Fruit fly (Drosophila melanogaster) whole organism, prepupa: ENCODE measurements around the gene Pex5.

Experiments used
- Blimp-1 ChIP-seq: fragments of 200-800 bp; sonication (Bioruptor generic); optimal IDR thresholded peaks from 3 replicates; lab custom pipeline; 2017; ENCODE audit warnings: missing biosample characterization, missing genetic modification characterization, mild to moderate bottlenecking, moderate library complexity, missing genetic modification reagents
- CG10631 ChIP-seq: fragments of 200-800 bp; sonication (Bioruptor generic); optimal IDR thresholded peaks from 2 replicates; lab custom pipeline; 2016; ENCODE audit warnings: missing biosample characterization, missing genetic modification characterization
- CG10669 ChIP-seq: fragments of 200-800 bp; sonication (Bioruptor generic); optimal IDR thresholded peaks from 3 replicates; lab custom pipeline; 2018; ENCODE audit warnings: missing biosample characterization, mild to moderate bottlenecking, missing genetic modification characterization, moderate library complexity
- CG11294 ChIP-seq: fragments of 200-800 bp; sonication (Bioruptor generic); IDR thresholded peaks from 2 replicates; pipeline ENCODE4 v1.3.6; 2022; ENCODE audit warnings: missing biosample characterization, missing genetic modification characterization
- CG11762 ChIP-seq: fragments of 200-800 bp; sonication (Bioruptor generic); optimal IDR thresholded peaks from 3 replicates; lab custom pipeline; 2016; ENCODE audit warnings: missing biosample characterization, missing genetic modification characterization; ENCODE audit not compliant: insufficient read depth
- CG11902 ChIP-seq: fragments of 200-800 bp; sonication (Bioruptor generic); optimal IDR thresholded peaks from 3 replicates; lab custom pipeline; 2016; ENCODE audit warnings: missing biosample characterization, missing genetic modification characterization
- CG15336 ChIP-seq: fragments of 200-800 bp; sonication (Bioruptor generic); IDR thresholded peaks from 2 replicates; pipeline ENCODE4 v1.3.6; 2022; ENCODE audit warnings: missing biosample characterization, missing genetic modification characterization
- CG3032 ChIP-seq: fragments of 200-800 bp; optimal IDR thresholded peaks from 2 replicates; lab custom pipeline; 2019; ENCODE audit warnings: missing biosample characterization, mild to moderate bottlenecking, missing genetic modification characterization, moderate library complexity
- CG31627 ChIP-seq: fragments of 200-800 bp; sonication (Bioruptor generic); optimal IDR thresholded peaks from 3 replicates; lab custom pipeline; 2016; ENCODE audit warnings: missing biosample characterization, missing genetic modification characterization
- CG32006 ChIP-seq: fragments of 200-800 bp; sonication (Bioruptor generic); optimal IDR thresholded peaks from 3 replicates; lab custom pipeline; 2017; ENCODE audit warnings: missing biosample characterization, mild to moderate bottlenecking, missing genetic modification characterization
- CG34406 ChIP-seq: fragments of 200-800 bp; sonication (Bioruptor generic); optimal IDR thresholded peaks from 3 replicates; lab custom pipeline; 2016; ENCODE audit warnings: missing biosample characterization, missing genetic modification characterization
- CG3919 ChIP-seq: fragments of 200-800 bp; sonication (Bioruptor generic); optimal IDR thresholded peaks from 3 replicates; lab custom pipeline; 2016; ENCODE audit warnings: missing biosample characterization, missing genetic modification characterization
- CG4318 ChIP-seq: fragments of 200-800 bp; sonication (Bioruptor generic); optimal IDR thresholded peaks from 3 replicates; lab custom pipeline; 2017; ENCODE audit warnings: missing biosample characterization, mild to moderate bottlenecking, missing genetic modification characterization
- CG6163 ChIP-seq: fragments of 200-800 bp; sonication (Bioruptor generic); IDR thresholded peaks from 3 replicates; pipeline ENCODE4 v1.3.6; 2022; ENCODE audit warnings: missing biosample characterization, missing genetic modification characterization
- CG6276 ChIP-seq: fragments of 200-800 bp; sonication (Bioruptor generic); optimal IDR thresholded peaks from 2 replicates; lab custom pipeline; 2017; ENCODE audit warnings: missing biosample characterization, mild to moderate bottlenecking, missing genetic modification characterization
- CG6792 ChIP-seq: fragments of 200-800 bp; sonication (Bioruptor generic); optimal IDR thresholded peaks from 3 replicates; lab custom pipeline; 2016; ENCODE audit warnings: missing biosample characterization, missing genetic modification characterization
- CG6854 ChIP-seq: fragments of 200-800 bp; sonication (Bioruptor generic); optimal IDR thresholded peaks from 2 replicates; lab custom pipeline; 2017; ENCODE audit warnings: missing biosample characterization, mild to moderate bottlenecking, missing genetic modification characterization
- CG8319 ChIP-seq: fragments of 200-800 bp; sonication (Bioruptor generic); optimal IDR thresholded peaks from 3 replicates; lab custom pipeline; 2016; ENCODE audit warnings: missing biosample characterization, missing genetic modification characterization
- CG8632 ChIP-seq: fragments of 200-800 bp; sonication (Bioruptor generic); optimal IDR thresholded peaks from 3 replicates; lab custom pipeline; 2016; ENCODE audit warnings: missing biosample characterization, missing genetic modification characterization
- CG9139 ChIP-seq: fragments of 200-800 bp; sonication (Bioruptor generic); optimal IDR thresholded peaks from 3 replicates; lab custom pipeline; 2017; ENCODE audit warnings: missing biosample characterization, mild to moderate bottlenecking, missing genetic modification characterization
- Eip75B ChIP-seq: fragments of 200-800 bp; sonication (Bioruptor generic); optimal IDR thresholded peaks from 3 replicates; lab custom pipeline; 2016; ENCODE audit warnings: missing biosample characterization, missing genetic modification characterization
- Eip93F ChIP-seq: fragments of 200-800 bp; sonication (Bioruptor generic); optimal IDR thresholded peaks from 2 replicates; lab custom pipeline; 2016; ENCODE audit warnings: missing biosample characterization, mild to moderate bottlenecking, missing genetic modification characterization
- Ets21C ChIP-seq: fragments of 200-800 bp; sonication (Bioruptor generic); optimal IDR thresholded peaks from 3 replicates; lab custom pipeline; 2016; ENCODE audit warnings: missing biosample characterization, missing genetic modification characterization
- Ets96B ChIP-seq: fragments of 200-800 bp; optimal IDR thresholded peaks from 2 replicates; lab custom pipeline; 2019; ENCODE audit warnings: missing biosample characterization, mild to moderate bottlenecking, missing genetic modification characterization, moderate library complexity
- Gug ChIP-seq: fragments of 200-800 bp; sonication (Bioruptor generic); IDR thresholded peaks from 2 replicates; pipeline ENCODE4 v1.3.6; 2022; ENCODE audit warnings: missing biosample characterization, missing genetic modification characterization
- Hr38 ChIP-seq: sonication (Bioruptor generic); optimal IDR thresholded peaks from 2 replicates; lab custom pipeline; 2016; ENCODE audit warnings: missing biosample characterization, missing genetic modification characterization
- Hr39 ChIP-seq: fragments of 200-800 bp; sonication (Bioruptor generic); optimal IDR thresholded peaks from 2 replicates; lab custom pipeline; 2016; ENCODE audit warnings: missing biosample characterization, missing genetic modification characterization
- Lpt ChIP-seq: fragments of 200-800 bp; sonication (Bioruptor generic); optimal IDR thresholded peaks from 3 replicates; lab custom pipeline; 2016; ENCODE audit warnings: missing biosample characterization, missing genetic modification characterization
- Met ChIP-seq: fragments of 200-800 bp; sonication (Bioruptor generic); optimal IDR thresholded peaks from 3 replicates; lab custom pipeline; 2016; ENCODE audit warnings: missing biosample characterization, missing genetic modification characterization
- OdsH ChIP-seq: fragments of 200-800 bp; sonication (Bioruptor generic); optimal IDR thresholded peaks from 3 replicates; lab custom pipeline; 2016; ENCODE audit warnings: missing biosample characterization, missing genetic modification characterization
- Smox ChIP-seq: fragments of 200-800 bp; sonication (Bioruptor generic); optimal IDR thresholded peaks from 3 replicates; lab custom pipeline; 2016; ENCODE audit warnings: missing biosample characterization, missing genetic modification characterization
- Sox102F ChIP-seq: fragments of 200-800 bp; sonication (Bioruptor generic); optimal IDR thresholded peaks from 2 replicates; lab custom pipeline; 2016; ENCODE audit warnings: missing biosample characterization, mild to moderate bottlenecking, missing genetic modification characterization
- Sox14 ChIP-seq: fragments of 200-800 bp; sonication (Bioruptor generic); optimal IDR thresholded peaks from 3 replicates; lab custom pipeline; 2016; ENCODE audit warnings: missing biosample characterization, missing genetic modification characterization
- Sox15 ChIP-seq: fragments of 200-800 bp; sonication (Bioruptor generic); optimal IDR thresholded peaks from 3 replicates; lab custom pipeline; 2016; ENCODE audit warnings: missing biosample characterization, missing genetic modification characterization
- acj6 ChIP-seq: fragments of 200-800 bp; sonication (Bioruptor generic); optimal IDR thresholded peaks from 3 replicates; lab custom pipeline; 2016; ENCODE audit warnings: missing biosample characterization, missing genetic modification characterization
- cyc ChIP-seq: fragments of 200-800 bp; sonication (Bioruptor generic); optimal IDR thresholded peaks from 3 replicates; lab custom pipeline; 2016; ENCODE audit warnings: missing biosample characterization, missing genetic modification characterization
- dac ChIP-seq: fragments of 200-800 bp; sonication (Bioruptor generic); optimal IDR thresholded peaks from 2 replicates; lab custom pipeline; 2017; ENCODE audit warnings: missing biosample characterization, mild to moderate bottlenecking, missing genetic modification characterization
- dsx ChIP-seq: fragments of 200-800 bp; optimal IDR thresholded peaks from 3 replicates; lab custom pipeline; 2019; ENCODE audit warnings: missing biosample characterization, mild to moderate bottlenecking, missing genetic modification characterization, moderate library complexity; ENCODE audit not compliant: poor library complexity, severe bottlenecking
- eg ChIP-seq: fragments of 200-800 bp; sonication (Bioruptor generic); IDR thresholded peaks from 3 replicates; pipeline ENCODE4 v1.3.6; 2022; ENCODE audit warnings: missing biosample characterization, missing genetic modification characterization
- esn ChIP-seq: fragments of 200-800 bp; sonication (Bioruptor generic); optimal IDR thresholded peaks from 2 replicates; lab custom pipeline; 2016; ENCODE audit warnings: missing biosample characterization, mild to moderate bottlenecking, missing genetic modification characterization, moderate library complexity
- fd59A ChIP-seq: fragments of 200-800 bp; sonication (Bioruptor generic); optimal IDR thresholded peaks from 2 replicates; lab custom pipeline; 2017; ENCODE audit warnings: missing biosample characterization, mild to moderate bottlenecking, missing genetic modification characterization, missing genetic modification reagents
- fd85E ChIP-seq: fragments of 200-800 bp; sonication (Bioruptor generic); optimal IDR thresholded peaks from 3 replicates; lab custom pipeline; 2016; ENCODE audit warnings: missing biosample characterization, missing genetic modification characterization
- lz ChIP-seq: fragments of 200-800 bp; sonication (Bioruptor generic); optimal IDR thresholded peaks from 3 replicates; lab custom pipeline; 2016; ENCODE audit warnings: missing biosample characterization, missing genetic modification characterization
- salr ChIP-seq, 2 experiments: fragments of 200-800 bp; sonication (Bioruptor generic); optimal IDR thresholded peaks; 3 replicates each; lab custom pipeline; 2016 to 2018; ENCODE audit warnings: missing biosample characterization in 2 of 2, missing genetic modification characterization in 2 of 2, mild to moderate bottlenecking in 1 of 2
- spab ChIP-seq: fragments of 200-800 bp; sonication (Bioruptor generic); optimal IDR thresholded peaks from 2 replicates; lab custom pipeline; 2017; ENCODE audit warnings: missing biosample characterization, mild to moderate bottlenecking, missing genetic modification characterization, missing genetic modification reagents
- svp ChIP-seq: fragments of 200-800 bp; sonication (Bioruptor generic); peaks from one replicate; lab custom pipeline; 2016; ENCODE audit warnings: missing biosample characterization, missing genetic modification characterization
- topi ChIP-seq: fragments of 200-800 bp; sonication (Bioruptor generic); optimal IDR thresholded peaks from 3 replicates; lab custom pipeline; 2016; ENCODE audit warnings: missing biosample characterization, missing genetic modification characterization

Pex5 gene

DNA sequence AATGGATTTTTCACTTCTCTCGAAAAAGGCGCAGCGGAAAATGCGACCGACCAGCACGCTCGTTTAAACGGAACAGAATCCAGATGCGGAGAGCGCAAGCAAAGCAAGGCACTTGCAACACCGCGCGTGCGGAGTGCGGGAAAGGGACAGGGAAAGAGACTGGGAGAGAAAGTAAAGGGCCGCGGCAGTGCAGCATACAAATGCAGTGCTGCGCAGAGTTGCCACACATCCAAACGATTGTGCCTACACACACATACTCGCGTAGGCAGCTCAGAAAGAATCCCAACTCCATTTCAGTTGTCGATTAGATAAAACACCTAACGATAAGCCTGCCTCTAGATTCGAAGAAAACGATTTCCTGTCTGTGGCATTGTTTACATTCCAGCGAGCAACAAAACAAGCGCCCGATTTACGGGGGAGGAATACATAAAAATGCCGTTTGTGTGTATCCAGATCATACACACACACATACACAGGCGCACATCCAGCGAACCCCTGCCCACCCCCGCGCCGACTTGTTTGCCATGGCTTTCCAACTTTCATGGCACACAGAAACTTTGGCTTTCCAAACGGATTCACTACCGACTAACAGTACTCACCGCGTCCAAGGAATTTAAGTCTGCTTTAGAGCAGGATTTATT, 30.7 kb upstream of the Pex5 start (continued):
- TF ChIP-seq svp (GFP tag; lab: Kevin White, UChicago): no peak
- no peak for TF ChIP-seq fd85E (GFP tag; lab: Kevin White, UChicago)
- TF ChIP-seq CG6163 (GFP tag; lab: Robert Waterston, UW): 0 out of 3 replicates have a peak, but pooled peaks have one; percentile 12
- TF ChIP-seq lz (GFP tag; lab: Kevin White, UChicago): no peak
- TF ChIP-seq CG10669: no peak
- TF ChIP-seq acj6 (GFP tag; lab: Kevin White, UChicago): no peak
- no peak for TF ChIP-seq salr (GFP tag; optimal IDR thresholded peaks at IDR 0.05; lab: Kevin White, UChicago)
- TF ChIP-seq Hr38: no peak
- TF ChIP-seq esn (GFP tag; lab: Kevin White, UChicago): no peak
- no peak for TF ChIP-seq CG10631 (GFP tag; lab: Kevin White, UChicago)
- no peak for TF ChIP-seq topi (GFP tag; lab: Kevin White, UChicago)
- no peak for TF ChIP-seq CG6854
- no peak for TF ChIP-seq CG6276 (GFP tag; lab: Kevin White, UChicago)
- TF ChIP-seq Blimp-1 (GFP tag; lab: Kevin White, UChicago): peak; percentile 56
- no peak for TF ChIP-seq CG9139
- no peak; the same call in 1 of the 2 replicates for TF ChIP-seq CG15336 (GFP tag; lab: Robert Waterston, UW)
- TF ChIP-seq Sox14 (GFP tag; lab: Kevin White, UChicago): peak; percentile 17
- no peak for TF ChIP-seq Hr39 (GFP tag; lab: Kevin White, UChicago)
- TF ChIP-seq CG4318 (GFP tag; lab: Kevin White, UChicago): no peak
- no peak for TF ChIP-seq Sox102F (GFP tag; lab: Kevin White, UChicago)
- TF ChIP-seq Smox: no peak
- no peak for TF ChIP-seq Eip93F
- TF ChIP-seq Lpt (GFP tag; lab: Kevin White, UChicago): peak; percentile 26
- TF ChIP-seq OdsH: no peak
- no peak for TF ChIP-seq Sox15 (GFP tag; lab: Kevin White, UChicago)
- no peak for TF ChIP-seq Ets96B (tag; lab: Kevin White, UChicago)

DNA sequence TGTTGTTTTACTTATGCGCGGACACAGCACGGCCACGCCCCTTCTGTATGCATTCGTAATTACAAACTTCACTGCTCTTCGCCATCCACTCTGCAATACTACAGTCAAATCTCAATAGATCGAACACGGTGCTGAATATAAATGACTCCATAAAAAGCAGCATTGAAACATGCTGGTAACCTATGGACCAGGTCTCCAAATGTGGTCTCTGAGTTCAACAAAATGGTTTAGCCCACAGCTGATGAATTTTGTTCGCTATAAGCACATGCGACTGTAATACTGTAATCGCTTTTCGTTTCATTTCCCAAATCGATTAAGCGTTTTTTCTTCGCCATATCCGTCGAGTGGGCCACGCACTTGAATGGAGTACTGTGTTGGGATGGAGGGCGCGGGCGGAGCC, 28.5 kb upstream of the Pex5 start:
- TF ChIP-seq cyc (GFP tag; lab: Kevin White, UChicago): peak; percentile 71
- no peak for TF ChIP-seq Ets21C (GFP tag; lab: Kevin White, UChicago)
- no peak for TF ChIP-seq CG11902
- TF ChIP-seq CG3919 (GFP tag; lab: Kevin White, UChicago): peak; percentile 62
- TF ChIP-seq CG15336 (GFP tag; lab: Robert Waterston, UW): peak; percentile 50
- peak; percentile 59 for TF ChIP-seq Gug (GFP tag; lab: Robert Waterston, UW)
- TF ChIP-seq OdsH: no peak
- no peak for TF ChIP-seq dac (GFP tag; lab: Kevin White, UChicago)
- TF ChIP-seq CG4318 (GFP tag; lab: Kevin White, UChicago): no peak
- TF ChIP-seq CG32006 (GFP tag; lab: Kevin White, UChicago): peak; percentile 63
- peak; percentile 28 for TF ChIP-seq CG34406 (GFP tag; lab: Kevin White, UChicago)
- TF ChIP-seq Sox15 (GFP tag; lab: Kevin White, UChicago): no peak
- TF ChIP-seq salr (GFP tag; optimal IDR thresholded peaks at IDR 0.05; lab: Kevin White, UChicago): peak in 1 of 2 experiments; percentile 7
- peak; percentile 50 for TF ChIP-seq CG6792 (GFP tag; lab: Kevin White, UChicago)
- peak; percentile 69 for TF ChIP-seq CG31627 (GFP tag; lab: Kevin White, UChicago)
- TF ChIP-seq Ets96B (tag; lab: Kevin White, UChicago): peak; percentile 44
- no peak for TF ChIP-seq CG11762
- peak; percentile 67 for TF ChIP-seq esn (GFP tag; lab: Kevin White, UChicago)
- TF ChIP-seq Sox14 (GFP tag; lab: Kevin White, UChicago): peak; percentile 64
- peak; percentile 63 for TF ChIP-seq lz (GFP tag; lab: Kevin White, UChicago)
- TF ChIP-seq CG6854: no peak
- TF ChIP-seq fd85E (GFP tag; lab: Kevin White, UChicago): no peak
- TF ChIP-seq spab (GFP tag; lab: Kevin White, UChicago): no peak
- no peak for TF ChIP-seq Blimp-1 (GFP tag; lab: Kevin White, UChicago)
- TF ChIP-seq dsx (GFP tag; lab: Kevin White, UChicago): no peak
- TF ChIP-seq acj6 (GFP tag; lab: Kevin White, UChicago): peak; percentile 46
- no peak for TF ChIP-seq Met (GFP tag; lab: Kevin White, UChicago)
- TF ChIP-seq Eip75B (GFP tag; lab: Kevin White, UChicago): no peak
- no peak for TF ChIP-seq Smox
- no peak for TF ChIP-seq Hr38
- peak; percentile 37 for TF ChIP-seq CG3032 (tag; lab: Kevin White, UChicago)
- TF ChIP-seq Lpt (GFP tag; lab: Kevin White, UChicago): peak; percentile 19
- peak; percentile 34 for TF ChIP-seq fd59A (GFP tag; lab: Kevin White, UChicago)
- no peak for TF ChIP-seq CG8319
- TF ChIP-seq CG8632: no peak
- no peak for TF ChIP-seq Eip93F
- peak; percentile 21; the same call in 1 of the 2 replicates for TF ChIP-seq CG11294 (GFP tag; lab: Robert Waterston, UW)
- TF ChIP-seq eg (GFP tag; lab: Robert Waterston, UW): peak; percentile 68
